Worm (Caenorhabditis elegans): Measurements from ENCODE around the gene nhr-57.

nhr-57 gene

ce11 chrV:4131471-4131939 is at the start of gene nhr-57 (continued):
- TF ChIP-seq spr-3 (GFP tag; optimal IDR thresholded peaks at IDR 0.05) (no peak), daf-12 (tag; optimal IDR thresholded peaks at IDR 0.05) (no peak)

ce11 chrV:4082952-4083351 is 48.7 kb upstream of the nhr-57 start, which contains the start of gene F38H12.5:
Gene F38H12.5 (minus strand): TSS chrV:4083052.
- TF ChIP-seq nhr-28 (tag; optimal IDR thresholded peaks at IDR 0.05), result no peak
- peak in 1 of 2 experiments; percentile 8 for TF ChIP-seq unc-62 (GFP tag; optimal IDR thresholded peaks at IDR 0.05 in 1 of 2)
- no peak for TF ChIP-seq unc-62 (tag; optimal IDR thresholded peaks at IDR 0.05)

ce11 chrV:4094740-4095139 is 36.9 kb upstream of the nhr-57 start, which contains the start of gene nhr-181:
Gene nhr-181 (plus strand): TSS chrV:4095040.
- TF ChIP-seq unc-62 (GFP tag; optimal IDR thresholded peaks at IDR 0.05 in 1 of 2), result peak in 1 of 2 experiments; percentile 27
- TF ChIP-seq unc-62 (tag; optimal IDR thresholded peaks at IDR 0.05), result no peak
- no peak for TF ChIP-seq lin-1 (GFP tag; IDR thresholded peaks at IDR 0.05)

ce11 chrV:4101567-4101966 is 30.1 kb upstream of the nhr-57 start, which contains the start of gene srj-40:
Gene srj-40 (plus strand): TSS chrV:4101867.
- TF ChIP-seq dmd-6 (GFP tag; IDR thresholded peaks at IDR 0.05) (no peak), T20F7.1 (GFP tag; optimal IDR thresholded peaks at IDR 0.05) (no peak), zip-2 (tag; optimal IDR thresholded peaks at IDR 0.05) (no peak)

ce11 chrV:4104298-4104697 is 27.4 kb upstream of the nhr-57 start, which contains the start of gene srj-39:
Gene srj-39 (plus strand): TSS chrV:4104598.
- TF ChIP-seq F37D6.2 (tag; optimal IDR thresholded peaks at IDR 0.05), result no peak
- no peak for TF ChIP-seq F49E8.2 (tag; optimal IDR thresholded peaks at IDR 0.05; ENCODE audit: borderline replicate concordance)
- TF ChIP-seq ceh-28 (tag; optimal IDR thresholded peaks at IDR 0.05), result no peak
- TF ChIP-seq fkh-10 (GFP tag; optimal IDR thresholded peaks at IDR 0.05), result no peak
- TF ChIP-seq unc-39 (tag; optimal IDR thresholded peaks at IDR 0.05), result no peak
- TF ChIP-seq R02D3.7 (tag; optimal IDR thresholded peaks at IDR 0.05), result no peak
- no peak for TF ChIP-seq hmg-1.1 (GFP tag; IDR thresholded peaks at IDR 0.05)
- no peak for TF ChIP-seq lim-7 (GFP tag; IDR thresholded peaks at IDR 0.05)
- TF ChIP-seq ZK337.2 (GFP tag; IDR thresholded peaks at IDR 0.05), result no peak
- no peak for TF ChIP-seq dmd-6 (GFP tag; IDR thresholded peaks at IDR 0.05)
- TF ChIP-seq ceh-82 (tag; optimal IDR thresholded peaks at IDR 0.05), result no peak
- no peak for TF ChIP-seq lin-1 (GFP tag; IDR thresholded peaks at IDR 0.05)

ce11 chrV:4106688-4107087 is 25.0 kb upstream of the nhr-57 start:
- no peak for TF ChIP-seq rbr-2 (tag; optimal IDR thresholded peaks at IDR 0.05)

ce11 chrV:4109873-4110272 is 21.8 kb upstream of the nhr-57 start, which contains the start of gene clc-18:
Gene clc-18 (minus strand): TSS chrV:4109973.
- TF ChIP-seq attf-4 (tag; optimal IDR thresholded peaks at IDR 0.05) (no peak), nhr-42 (GFP tag; IDR thresholded peaks at IDR 0.05) (no peak), unc-62 (GFP tag; optimal IDR thresholded peaks at IDR 0.05 in 1 of 2) (peak in 1 of 2 experiments; percentile 7), unc-62 (tag; optimal IDR thresholded peaks at IDR 0.05) (no peak)

ce11 chrV:4112516-4112915 is 19.2 kb upstream of the nhr-57 start, which contains the start of gene srw-134:
Gene srw-134 (minus strand): TSS chrV:4112616.
- TF ChIP-seq daf-8 (GFP tag; IDR thresholded peaks at IDR 0.05), result no peak
- no peak for TF ChIP-seq hmg-1.1 (GFP tag; IDR thresholded peaks at IDR 0.05)
- no peak for TF ChIP-seq zip-11 (GFP tag; IDR thresholded peaks at IDR 0.05)
- TF ChIP-seq attf-4 (tag; optimal IDR thresholded peaks at IDR 0.05), result no peak
- no peak for TF ChIP-seq hif-1 (tag; optimal IDR thresholded peaks at IDR 0.05)
- TF ChIP-seq Y5F2A.4 (GFP tag; optimal IDR thresholded peaks at IDR 0.05), result no peak
- no peak for TF ChIP-seq lim-7 (GFP tag; IDR thresholded peaks at IDR 0.05)
- TF ChIP-seq zag-1 (tag; optimal IDR thresholded peaks at IDR 0.05), result no peak
- TF ChIP-seq mdt-29 (GFP tag; IDR thresholded peaks at IDR 0.05), result no peak
- TF ChIP-seq ceh-28 (tag; optimal IDR thresholded peaks at IDR 0.05), result no peak
- TF ChIP-seq dve-1 (tag; optimal IDR thresholded peaks at IDR 0.05; ENCODE audit: insufficient read depth), result no peak
- TF ChIP-seq ceh-20 (GFP tag; IDR thresholded peaks at IDR 0.05), result no peak
- no peak for TF ChIP-seq saeg-2 (GFP tag; IDR thresholded peaks at IDR 0.05)
